Worm (Caenorhabditis elegans): ENCODE results near the gene brd-1.

ce11 chrIII:6857390-6857848 is 31.9 kb downstream of the brd-1 start:
- no peak for TF ChIP-seq ceh-16 (tag; optimal IDR thresholded peaks at IDR 0.05)
- TF ChIP-seq nhr-12 (tag; optimal IDR thresholded peaks at IDR 0.05), result no peak
- no peak for TF ChIP-seq egl-27 (tag; optimal IDR thresholded peaks at IDR 0.05)
- no peak for TF ChIP-seq unc-39 (tag; optimal IDR thresholded peaks at IDR 0.05)
- TF ChIP-seq sem-4 (tag; optimal IDR thresholded peaks at IDR 0.05), result no peak
- TF ChIP-seq C34F6.9 (tag; optimal IDR thresholded peaks at IDR 0.05), result peak; percentile 54
- no peak for TF ChIP-seq unc-62 (GFP tag; optimal IDR thresholded peaks at IDR 0.05)
- TF ChIP-seq nhr-77 (tag; optimal IDR thresholded peaks at IDR 0.05), result no peak
